Worm (Caenorhabditis elegans): Measurements from ENCODE around the gene met-2.
"Not testable (repeated sequence)": the region's sequence is repeated elsewhere in the genome, so short reads cannot be mapped to it uniquely, and the experiment has no call there.

DNA sequence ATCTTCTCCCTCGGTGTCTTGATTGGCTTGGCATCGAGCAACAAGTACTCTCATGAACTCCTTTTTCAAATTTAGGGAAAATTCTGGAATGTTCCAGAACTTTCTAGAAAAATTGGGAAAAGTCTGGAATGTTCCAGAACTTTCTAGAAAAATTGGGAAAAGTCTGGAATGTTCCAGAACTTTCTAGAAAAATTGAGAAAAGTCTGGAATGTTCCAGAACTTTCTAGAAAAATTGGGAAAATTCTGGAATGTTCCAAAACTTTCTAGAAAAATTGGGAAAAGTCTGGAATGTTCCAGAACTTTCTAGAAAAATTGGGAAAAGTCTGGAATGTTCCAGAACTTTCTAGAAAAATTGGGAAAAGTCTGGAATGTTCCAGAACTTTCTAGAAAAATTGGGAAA lies 30.8 kb upstream of the met-2 start, which contains the start of gene ZC262.7:
- TF ChIP-seq ceh-82 (tag; optimal IDR thresholded peaks at IDR 0.05); tbx-2 (tag; optimal IDR thresholded peaks at IDR 0.05); ama-1 (optimal IDR thresholded peaks at IDR 0.05): not testable (repeated sequence)
